Fruit fly (Drosophila melanogaster) whole organism: Measurements from ENCODE around the gene CG2975.

ENCODE experiments used
- CG8478 ChIP-seq: fragments of >200 bp; optimal IDR thresholded peaks from 2 replicates; lab custom pipeline; 2018; ENCODE audit warnings: inconsistent platforms
- Dll ChIP-seq: fragments of >200 bp; optimal IDR thresholded peaks from 2 replicates; lab custom pipeline; 2017
- EcR ChIP-seq, 2 experiments: fragments of >200 bp; optimal IDR thresholded peaks; 2 replicates each; lab custom pipeline; 2017; ENCODE audit warnings: missing biosample characterization in 2 of 2, missing genetic modification characterization in 2 of 2, missing genetic modification reagents in 2 of 2
- pan ChIP-seq: fragments of >200 bp; optimal IDR thresholded peaks from 2 replicates; lab custom pipeline; 2017
- psq ChIP-seq: fragments of >200 bp; optimal IDR thresholded peaks from 2 replicates; lab custom pipeline; 2017
- usp ChIP-seq: fragments of >200 bp; optimal IDR thresholded peaks from 2 replicates; lab custom pipeline; 2017; ENCODE audit warnings: missing biosample characterization, missing genetic modification characterization, mixed read lengths

Gene CG2975

dm6 chr2L:2855773-2856615 lies 16.1 kb downstream of the CG2975 start, which contains the start of the genes CG3104 and RpS21:
CG3104 (minus strand) TSS chr2L:2855778.
RpS21 (plus strand) TSS chr2L:2856070.
- TF ChIP-seq EcR (GFP tag; optimal IDR thresholded peaks at IDR 0.05; lab: Kevin White, UChicago), result no peak
- TF ChIP-seq psq, result no peak
- no peak for TF ChIP-seq pan (lab: Kevin White, UChicago)
- TF ChIP-seq usp (GFP tag; lab: Kevin White, UChicago), result no peak
- TF ChIP-seq Dll (lab: Kevin White, UChicago), result no peak
- no peak for TF ChIP-seq CG8478 (lab: Kevin White, UChicago)

- TF ChIP-seq psq (no peak), pan (lab: Kevin White, UChicago) (peak; percentile 18), EcR (GFP tag; optimal IDR thresholded peaks at IDR 0.05; lab: Kevin White, UChicago) (no peak), Dll (lab: Kevin White, UChicago) (no peak), usp (GFP tag; lab: Kevin White, UChicago) (no peak), CG8478 (lab: Kevin White, UChicago) (no peak)
These were observed 17.1 kb downstream of the CG2975 start, which contains the start of gene CG2991 for dm6 chr2L:2856960-2857584. CG2991 (plus strand) TSS chr2L:2857164.

- TF ChIP-seq pan (lab: Kevin White, UChicago) (no peak), psq (no peak), CG8478 (lab: Kevin White, UChicago) (no peak), EcR (GFP tag; optimal IDR thresholded peaks at IDR 0.05; lab: Kevin White, UChicago) (no peak), usp (GFP tag; lab: Kevin White, UChicago) (no peak), Dll (lab: Kevin White, UChicago) (no peak)
These were observed 18.2 kb downstream of the CG2975 start for dm6 chr2L:2857862-2858734.

- no peak for TF ChIP-seq usp (GFP tag; lab: Kevin White, UChicago)
- peak in 1 of 2 experiments; percentile 73 for TF ChIP-seq EcR (GFP tag; optimal IDR thresholded peaks at IDR 0.05; lab: Kevin White, UChicago)
- TF ChIP-seq Dll (lab: Kevin White, UChicago), result no peak
- no peak for TF ChIP-seq pan (lab: Kevin White, UChicago)
- no peak for TF ChIP-seq CG8478 (lab: Kevin White, UChicago)
These were observed 21.4 kb downstream of the CG2975 start for dm6 chr2L:2861140-2861884.

dm6 chr2L:2861885-2862620 lies 22.1 kb downstream of the CG2975 start:
- TF ChIP-seq EcR (GFP tag; optimal IDR thresholded peaks at IDR 0.05; lab: Kevin White, UChicago), result no peak
- no peak for TF ChIP-seq Dll (lab: Kevin White, UChicago)
- TF ChIP-seq pan (lab: Kevin White, UChicago), result no peak
- no peak for TF ChIP-seq CG8478 (lab: Kevin White, UChicago)
- TF ChIP-seq usp (GFP tag; lab: Kevin White, UChicago), result no peak
- no peak for TF ChIP-seq psq

dm6 chr2L:2862621-2862962 lies 22.7 kb downstream of the CG2975 start:
- TF ChIP-seq EcR (GFP tag; optimal IDR thresholded peaks at IDR 0.05; lab: Kevin White, UChicago), result no peak
- no peak for TF ChIP-seq psq
- no peak for TF ChIP-seq Dll (lab: Kevin White, UChicago)
- no peak for TF ChIP-seq usp (GFP tag; lab: Kevin White, UChicago)
- TF ChIP-seq pan (lab: Kevin White, UChicago), result no peak
- TF ChIP-seq CG8478 (lab: Kevin White, UChicago), result no peak

- TF ChIP-seq EcR (GFP tag; optimal IDR thresholded peaks at IDR 0.05; lab: Kevin White, UChicago), result no peak
- no peak for TF ChIP-seq psq
- TF ChIP-seq usp (GFP tag; lab: Kevin White, UChicago), result no peak
- no peak for TF ChIP-seq Dll (lab: Kevin White, UChicago)
- TF ChIP-seq CG8478 (lab: Kevin White, UChicago), result no peak
- no peak for TF ChIP-seq pan (lab: Kevin White, UChicago)
These were observed 24.7 kb downstream of the CG2975 start for dm6 chr2L:2864601-2865000.

dm6 chr2L:2865560-2866309 lies 25.8 kb downstream of the CG2975 start:
- TF ChIP-seq EcR (GFP tag; optimal IDR thresholded peaks at IDR 0.05; lab: Kevin White, UChicago) (no peak), CG8478 (lab: Kevin White, UChicago) (no peak), pan (lab: Kevin White, UChicago) (no peak), usp (GFP tag; lab: Kevin White, UChicago) (no peak), psq (no peak), Dll (lab: Kevin White, UChicago) (no peak)

- TF ChIP-seq EcR (GFP tag; optimal IDR thresholded peaks at IDR 0.05; lab: Kevin White, UChicago) (no peak), psq (no peak), pan (lab: Kevin White, UChicago) (no peak), usp (GFP tag; lab: Kevin White, UChicago) (no peak), CG8478 (lab: Kevin White, UChicago) (no peak), Dll (lab: Kevin White, UChicago) (no peak)
These were observed 29.2 kb downstream of the CG2975 start, which contains the start of gene CG8813 for dm6 chr2L:2869008-2869702. CG8813 (plus strand) TSS chr2L:2869652.
